Worm (Caenorhabditis elegans): ENCODE results near the gene rbr-2.

rbr-2 gene

DNA sequence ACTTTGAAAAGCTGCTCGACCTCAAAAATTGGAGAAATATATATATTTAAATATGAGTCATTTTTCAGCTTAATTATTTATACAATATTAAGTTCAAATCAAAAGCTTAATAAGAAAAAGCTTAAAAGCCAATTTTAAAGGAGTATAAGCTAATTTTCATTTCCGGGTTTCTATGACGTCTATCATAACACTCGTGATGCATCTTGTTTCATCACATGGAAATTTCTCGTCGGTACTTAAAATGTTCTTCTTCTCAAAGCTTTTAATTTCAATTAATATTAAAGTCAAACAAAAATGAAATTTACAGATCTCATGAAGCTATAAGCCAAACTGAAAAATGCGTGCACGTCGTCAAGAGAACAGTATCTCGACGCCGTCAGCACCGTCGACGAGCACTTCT lies at the start of gene rbr-2:
Gene rbr-2 (plus strand): TSS at position 301 of the 400 bp plus-strand sequence.
- no peak for TF ChIP-seq B0336.3 (GFP tag; IDR thresholded peaks at IDR 0.05)
- TF ChIP-seq mcd-1 (GFP tag; IDR thresholded peaks at IDR 0.05) = no peak
- no peak for TF ChIP-seq hmg-1.2 (GFP tag; IDR thresholded peaks at IDR 0.05)
- no peak for TF ChIP-seq C17E4.6 (GFP tag; IDR thresholded peaks at IDR 0.05)
- TF ChIP-seq him-1 (tag; optimal IDR thresholded peaks at IDR 0.05) = no peak
- no peak for TF ChIP-seq ceh-91 (GFP tag; IDR thresholded peaks at IDR 0.05)
- TF ChIP-seq nfya-1 (tag; optimal IDR thresholded peaks at IDR 0.05; ENCODE audit: borderline replicate concordance, insufficient read depth) = no peak
- TF ChIP-seq cebp-2 (GFP tag; IDR thresholded peaks at IDR 0.05) = no peak
- no peak for TF ChIP-seq T07F8.4 (tag; optimal IDR thresholded peaks at IDR 0.05)
- no peak for TF ChIP-seq tlf-1 (GFP tag; optimal IDR thresholded peaks at IDR 0.05)
- no peak for TF ChIP-seq ztf-26 (tag; optimal IDR thresholded peaks at IDR 0.05)
- TF ChIP-seq repo-1 (tag; optimal IDR thresholded peaks at IDR 0.05) = no peak
- no peak for TF ChIP-seq lin-54 (GFP tag; optimal IDR thresholded peaks at IDR 0.05)
- TF ChIP-seq hlh-12 (tag; optimal IDR thresholded peaks at IDR 0.05) = no peak
- no peak for TF ChIP-seq snpc-1.1 (tag; optimal IDR thresholded peaks at IDR 0.05; ENCODE audit: insufficient read depth)
- no peak for TF ChIP-seq F52B5.7 (tag; optimal IDR thresholded peaks at IDR 0.05)
- no peak for TF ChIP-seq ceh-79 (tag; optimal IDR thresholded peaks at IDR 0.05)
- TF ChIP-seq nfyb-1 (GFP tag; IDR thresholded peaks at IDR 0.05) = no peak
- no peak for TF ChIP-seq pbrm-1 (GFP tag; IDR thresholded peaks at IDR 0.05)
- TF ChIP-seq F22D6.2 (tag; optimal IDR thresholded peaks at IDR 0.05) = no peak

ce11 chrIV:10870158-10870557 lies 49.7 kb upstream of the rbr-2 start:
- TF ChIP-seq lsl-1 (GFP tag; optimal IDR thresholded peaks at IDR 0.05) (no peak), cebp-2 (GFP tag; IDR thresholded peaks at IDR 0.05) (no peak), bed-1 (GFP tag; IDR thresholded peaks at IDR 0.05) (no peak), aptf-2 (GFP tag; conservative IDR thresholded peaks at IDR 0.05) (no peak), ztf-18 (tag; optimal IDR thresholded peaks at IDR 0.05) (no peak), attf-3 (GFP tag; conservative IDR thresholded peaks at IDR 0.05) (no peak), ztf-26 (tag; optimal IDR thresholded peaks at IDR 0.05) (no peak)

- TF ChIP-seq hmg-1.2 (GFP tag; IDR thresholded peaks at IDR 0.05) (no peak), ceh-91 (GFP tag; IDR thresholded peaks at IDR 0.05) (no peak), egrh-3 (GFP tag; IDR thresholded peaks at IDR 0.05) (no peak), F37B4.10 (GFP tag; IDR thresholded peaks at IDR 0.05) (no peak), nhr-90 (tag; optimal IDR thresholded peaks at IDR 0.05) (no peak)
Measured at ce11 chrIV:10874527-10874926, 45.3 kb upstream of the rbr-2 start, which contains the start of gene F13E9.12. Gene F13E9.12 (minus strand): TSS chrIV:10874627.

- TF ChIP-seq madf-6 (GFP tag; IDR thresholded peaks at IDR 0.05) (no peak), let-526 (GFP tag; IDR thresholded peaks at IDR 0.05) (no peak), hmg-1.2 (GFP tag; IDR thresholded peaks at IDR 0.05) (no peak), ztf-25 (GFP tag; IDR thresholded peaks at IDR 0.05) (no peak), mes-4 (tag; optimal IDR thresholded peaks at IDR 0.05) (no peak), Y67H2A.10 (GFP tag; conservative IDR thresholded peaks at IDR 0.05) (no peak), ztf-18 (tag; optimal IDR thresholded peaks at IDR 0.05) (no peak), hrde-1 (tag; optimal IDR thresholded peaks at IDR 0.05; ENCODE audit: borderline replicate concordance) (no peak), snpc-1.3 (tag; optimal IDR thresholded peaks at IDR 0.05; ENCODE audit: insufficient read depth) (no peak), dpff-1 (tag; optimal IDR thresholded peaks at IDR 0.05) (no peak), lsl-1 (GFP tag; optimal IDR thresholded peaks at IDR 0.05) (no peak), ztf-28 (GFP tag; IDR thresholded peaks at IDR 0.05) (no peak), tlf-1 (GFP tag; optimal IDR thresholded peaks at IDR 0.05) (no peak), unc-130 (GFP tag; optimal IDR thresholded peaks at IDR 0.05) (no peak), tbx-9 (tag; optimal IDR thresholded peaks at IDR 0.05; ENCODE audit: borderline replicate concordance) (no peak), Y79H2A.3 (GFP tag; conservative IDR thresholded peaks at IDR 0.05) (no peak)
Measured at ce11 chrIV:10876844-10877243, 43.0 kb upstream of the rbr-2 start, which contains the start of gene fipr-14. Gene fipr-14 (plus strand): TSS chrIV:10877144.
